Worm (Caenorhabditis elegans) whole organism, early embryonic: ENCODE measurements around the gene Y38H6C.9.

Experiments used
- B0310.2 ChIP-seq: sonication (generic microtip); optimal IDR thresholded peaks from 2 replicates; lab custom pipeline; 2016; ENCODE audit warnings: mild to moderate bottlenecking, missing genetic modification characterization, missing compliant biosample characterization
- aly-1 ChIP-seq: sonication (generic microtip); optimal IDR thresholded peaks from 2 replicates; lab custom pipeline; 2016; ENCODE audit warnings: missing genetic modification characterization, missing compliant biosample characterization
- ama-1 ChIP-seq: fragments of 150-350 bp; optimal IDR thresholded peaks from 2 replicates; lab custom pipeline; 2014
- hmg-4 ChIP-seq: fragments of 200-800 bp; sonication (Bioruptor generic); optimal IDR thresholded peaks from 2 replicates; lab custom pipeline; 2018; ENCODE audit warnings: mild to moderate bottlenecking, missing genetic modification characterization, missing compliant biosample characterization
- hnd-1 ChIP-seq: sonication (generic microtip); optimal IDR thresholded peaks from 2 replicates; lab custom pipeline; 2016; ENCODE audit warnings: missing genetic modification characterization, missing compliant biosample characterization
- tra-4 ChIP-seq: sonication (generic microtip); optimal IDR thresholded peaks from 2 replicates; lab custom pipeline; 2017; ENCODE audit warnings: missing genetic modification characterization, missing compliant biosample characterization

DNA sequence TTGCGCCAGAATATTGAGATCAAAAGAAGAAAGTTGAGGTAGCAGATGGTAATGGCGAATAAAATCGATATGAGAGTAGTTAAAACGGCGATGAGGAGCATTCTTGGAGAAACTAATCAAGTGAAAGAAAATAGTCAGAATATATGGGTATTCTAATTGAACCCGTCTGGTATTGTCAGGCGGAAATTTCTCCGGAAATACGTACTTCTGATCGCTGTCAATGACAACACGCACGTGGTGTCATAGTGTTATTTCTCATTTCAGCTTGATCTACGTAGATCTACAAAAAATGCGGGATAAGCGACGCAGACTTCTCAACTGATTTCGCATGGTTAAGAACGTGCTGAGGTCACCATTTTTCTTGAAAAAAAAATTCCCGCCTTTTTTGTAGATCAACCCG, 29.7 kb downstream of the Y38H6C.9 start, which contains the start of gene srbc-79:
- TF ChIP-seq B0310.2 (no peak), hnd-1 (tag; lab: Kevin White, UChicago) (no peak), ama-1 (lab: Kevin White, UChicago) (no peak), hmg-4 (GFP tag; lab: Kevin White, UChicago) (no peak), tra-4 (tag; lab: Kevin White, UChicago) (no peak), aly-1 (tag; lab: Kevin White, UChicago) (no peak)
